Worm (Caenorhabditis elegans) whole organism, L4/young adult: Measurements from ENCODE around the gene tre-3.

Source experiments
- W03F9.2 ChIP-seq: fragments of 150-350 bp; optimal IDR thresholded peaks from 2 replicates; lab custom pipeline; 2014; ENCODE audit warnings: missing biosample characterization, missing genetic modification characterization
- dao-5 ChIP-seq: sonication (generic microtip); optimal IDR thresholded peaks from 2 replicates; lab custom pipeline; 2016; ENCODE audit warnings: missing genotype, missing genetic modification characterization, moderate library complexity, missing compliant biosample characterization
- him-1 ChIP-seq: sonication (generic microtip); optimal IDR thresholded peaks from 2 replicates; lab custom pipeline; 2016; ENCODE audit warnings: missing genotype, missing genetic modification reagents, missing genetic modification characterization, missing compliant biosample characterization

ce11 chrV:11715797-11716196 lies at the start of gene tre-3:
- TF ChIP-seq W03F9.2 (tag; lab: Kevin White, UChicago), result no peak
- TF ChIP-seq dao-5 (tag; lab: Kevin White, UChicago), result no peak
- no peak for TF ChIP-seq him-1 (tag; lab: Kevin White, UChicago)
